Worm (Caenorhabditis elegans): Measurements from ENCODE around the gene F58B4.7.

DNA sequence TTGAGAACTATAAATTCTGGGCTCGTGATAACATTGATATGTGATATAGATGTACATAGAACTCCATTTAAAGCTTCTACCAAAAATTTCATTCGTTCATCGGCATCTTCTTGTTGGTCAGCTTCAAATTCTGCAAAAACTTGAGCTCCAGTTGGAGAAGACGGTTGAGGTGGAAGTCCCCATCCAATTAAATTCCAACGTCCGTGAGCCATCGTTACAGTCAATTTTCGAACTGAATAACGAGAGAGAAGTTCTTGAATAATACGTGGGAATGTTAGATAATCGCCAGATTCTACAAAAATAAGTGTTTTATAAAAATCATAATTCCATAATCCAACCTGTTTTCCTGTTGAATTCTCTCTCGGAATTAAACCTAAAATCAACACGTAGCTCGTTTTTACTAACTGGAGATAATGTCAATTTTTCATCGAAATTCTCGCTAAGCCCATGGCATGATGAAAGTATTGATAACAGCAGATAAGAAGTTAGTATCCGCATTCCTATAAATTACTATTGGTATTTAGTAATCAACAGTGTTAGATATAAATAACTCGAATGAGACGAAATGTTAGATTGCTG, 35.3 kb upstream of the F58B4.7 start, which contains the start of gene pigt-1:
- no peak for TF ChIP-seq nhr-28 (tag; optimal IDR thresholded peaks at IDR 0.05)
- TF ChIP-seq nhr-11 (tag; optimal IDR thresholded peaks at IDR 0.05) = no peak
- TF ChIP-seq nfya-1 (tag; optimal IDR thresholded peaks at IDR 0.05; ENCODE audit: insufficient read depth) = no peak
- TF ChIP-seq ztf-11 (tag; optimal IDR thresholded peaks at IDR 0.05) = no peak
- TF ChIP-seq lin-39 (tag; optimal IDR thresholded peaks at IDR 0.05) = no peak
- no peak for TF ChIP-seq ama-1 (optimal IDR thresholded peaks at IDR 0.05)
- no peak for TF ChIP-seq ztf-4 (tag; optimal IDR thresholded peaks at IDR 0.05)
- TF ChIP-seq mdl-1 (tag; optimal IDR thresholded peaks at IDR 0.05) = no peak
- TF ChIP-seq R02D3.7 (tag; optimal IDR thresholded peaks at IDR 0.05) = no peak
- no peak for TF ChIP-seq aly-2 (tag; optimal IDR thresholded peaks at IDR 0.05)
- TF ChIP-seq zag-1 (tag; optimal IDR thresholded peaks at IDR 0.05) = no peak
- no peak for TF ChIP-seq elt-3 (tag; optimal IDR thresholded peaks at IDR 0.05)
- no peak for TF ChIP-seq nhr-237 (tag; optimal IDR thresholded peaks at IDR 0.05)
